Worm (Caenorhabditis elegans): ENCODE data around the gene srab-25.

DNA sequence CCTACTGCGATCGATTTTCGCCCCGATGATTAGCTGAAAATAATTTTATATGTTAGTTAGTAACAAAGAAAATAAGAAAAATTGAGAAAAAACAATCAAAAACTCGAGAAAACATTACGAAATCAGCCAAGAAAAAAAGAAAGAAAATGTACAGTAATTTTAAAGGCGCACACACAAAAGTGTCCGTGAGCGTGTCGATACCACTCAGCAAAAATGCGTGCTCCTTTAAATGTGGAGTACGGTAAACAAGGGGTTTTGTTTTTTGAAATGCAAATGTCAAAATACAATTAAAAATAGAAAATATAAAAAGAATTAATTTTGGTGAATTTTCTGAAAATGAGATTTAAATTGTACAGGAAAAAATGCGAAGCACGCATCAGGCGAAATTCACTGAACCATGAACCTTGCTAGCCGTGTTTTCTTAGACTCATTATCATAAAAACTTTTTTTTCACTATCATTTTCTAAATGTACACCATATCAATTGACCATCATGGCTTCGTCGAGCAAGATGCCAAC lies 39.3 kb downstream of the srab-25 start, which contains the start of gene srw-90:
- TF ChIP-seq him-1 (tag; optimal IDR thresholded peaks at IDR 0.05) (no peak), dao-5 (tag; optimal IDR thresholded peaks at IDR 0.05) (no peak), W03F9.2 (tag; optimal IDR thresholded peaks at IDR 0.05) (no peak)

Measured in whole organism, L4/young adult.